Worm (Caenorhabditis elegans): Measurements from ENCODE around the gene F20G2.3.

The F20G2.3 gene

DNA sequence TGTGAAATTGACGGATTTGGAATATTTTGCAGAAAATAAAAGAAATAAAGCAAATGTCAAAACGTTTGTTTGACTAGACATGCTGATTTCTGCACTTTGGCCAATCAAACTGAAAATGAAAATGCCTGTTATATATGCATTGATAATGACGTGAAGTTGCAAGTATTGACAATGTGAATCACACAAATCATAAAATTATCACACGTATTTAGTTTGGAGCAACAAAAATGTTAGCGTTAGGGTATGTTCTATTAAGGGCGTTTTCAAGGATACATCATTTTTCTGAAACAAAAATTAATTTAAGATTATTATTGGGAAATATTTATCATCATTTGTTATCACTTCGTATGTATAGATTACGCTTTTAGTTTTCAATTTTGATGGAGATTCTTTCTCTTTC lies 16.5 kb downstream of the F20G2.3 start, which contains the start of gene cld-9:
TSS of gene cld-9 (minus strand) at position 81 of the 400 bp plus-strand sequence.
- TF ChIP-seq pat-9 (tag; optimal IDR thresholded peaks at IDR 0.05): no peak
- no peak for TF ChIP-seq ceh-30 (tag; optimal IDR thresholded peaks at IDR 0.05)
- TF ChIP-seq unc-3 (GFP tag; conservative IDR thresholded peaks at IDR 0.05): no peak
- TF ChIP-seq unc-3 (tag; optimal IDR thresholded peaks at IDR 0.05): no peak
- TF ChIP-seq sdc-2 (tag; optimal IDR thresholded peaks at IDR 0.05): no peak
- no peak for TF ChIP-seq ceh-2 (tag; optimal IDR thresholded peaks at IDR 0.05)
- TF ChIP-seq ztf-16 (tag; optimal IDR thresholded peaks at IDR 0.05): no peak
- TF ChIP-seq tbx-2 (tag; optimal IDR thresholded peaks at IDR 0.05): no peak
- TF ChIP-seq elt-4 (tag; optimal IDR thresholded peaks at IDR 0.05): no peak
- TF ChIP-seq che-1 (tag; optimal IDR thresholded peaks at IDR 0.05): no peak

DNA sequence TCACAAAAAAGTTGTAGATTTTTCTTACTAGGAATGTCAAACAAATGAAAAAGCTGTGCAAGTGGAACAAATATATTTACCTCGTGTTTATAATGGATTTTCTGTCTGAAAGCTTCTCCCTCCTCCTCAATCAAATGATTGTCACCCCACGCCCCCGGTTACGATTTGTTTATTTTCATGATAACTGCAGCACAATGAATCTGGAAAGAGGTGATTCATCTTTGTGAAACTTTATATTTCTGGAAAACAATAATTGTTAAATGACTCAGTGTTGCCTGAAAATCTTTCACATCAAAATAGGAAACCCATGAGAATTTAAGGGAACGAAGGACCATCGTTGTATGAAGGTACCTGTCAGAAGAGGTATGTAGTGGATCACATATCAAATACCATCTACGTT lies 19.6 kb downstream of the F20G2.3 start, which contains the start of gene F35E12.10:
TSS of gene F35E12.10 (minus strand) at position 101 of the 400 bp plus-strand sequence.
- no peak for TF ChIP-seq elt-4 (tag; optimal IDR thresholded peaks at IDR 0.05)

DNA sequence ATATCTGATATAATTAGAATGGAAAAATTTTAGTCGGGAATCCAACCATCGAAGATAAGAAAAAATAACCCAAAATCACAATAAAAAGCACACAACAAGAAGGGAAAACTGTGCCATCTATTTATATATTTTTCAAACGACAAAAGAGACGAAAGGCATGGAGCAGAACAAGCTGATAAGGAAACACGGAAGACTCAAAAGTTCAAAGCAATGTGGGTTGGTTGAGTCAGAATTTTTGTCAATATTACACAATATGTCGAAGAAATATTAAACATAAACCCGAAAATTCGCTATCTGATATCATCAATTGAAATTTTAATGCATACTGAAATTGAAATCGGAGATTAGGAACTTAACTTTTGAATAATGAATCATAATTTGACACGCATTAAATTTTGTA lies 23.4 kb downstream of the F20G2.3 start, which contains the start of gene F35E12.9:
TSS of gene F35E12.9 (minus strand) at position 227 of the 400 bp plus-strand sequence.
- peak; percentile 29 for TF ChIP-seq elt-2 (tag; optimal IDR thresholded peaks at IDR 0.05)
- no peak for TF ChIP-seq ceh-22 (tag; optimal IDR thresholded peaks at IDR 0.05)
- TF ChIP-seq unc-55 (GFP tag; optimal IDR thresholded peaks at IDR 0.05): no peak

DNA sequence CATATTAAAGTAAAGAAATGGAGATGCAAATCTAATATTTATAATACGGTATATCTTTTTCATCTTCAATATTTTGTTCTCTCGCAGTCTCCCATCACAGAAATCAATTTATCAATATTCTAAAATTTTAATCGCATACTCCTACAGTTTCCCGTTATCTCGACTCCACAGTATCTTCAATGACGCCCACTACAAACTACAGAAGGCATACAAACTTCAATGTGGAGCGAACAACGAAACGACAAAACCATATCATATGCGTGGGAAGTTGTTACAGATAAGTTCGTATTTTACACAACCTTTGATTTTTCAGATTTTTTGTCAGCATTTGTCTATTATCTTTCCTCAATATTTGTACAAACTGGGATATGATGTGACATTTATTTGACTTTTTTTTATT lies 28.4 kb downstream of the F20G2.3 start:
- TF ChIP-seq tbx-7 (tag; optimal IDR thresholded peaks at IDR 0.05): no peak
- TF ChIP-seq T23F11.4 (GFP tag; optimal IDR thresholded peaks at IDR 0.05): no peak
- no peak for TF ChIP-seq pax-1 (tag; optimal IDR thresholded peaks at IDR 0.05)
- no peak for TF ChIP-seq elt-2 (tag; optimal IDR thresholded peaks at IDR 0.05)
- no peak for TF ChIP-seq elt-4 (tag; optimal IDR thresholded peaks at IDR 0.05)
- no peak for TF ChIP-seq ceh-18 (tag; optimal IDR thresholded peaks at IDR 0.05)
- TF ChIP-seq unc-42 (tag; optimal IDR thresholded peaks at IDR 0.05): no peak
- no peak for TF ChIP-seq sdc-2 (tag; optimal IDR thresholded peaks at IDR 0.05)
- no peak for TF ChIP-seq npax-4 (tag; optimal IDR thresholded peaks at IDR 0.05)
- no peak for TF ChIP-seq ceh-30 (tag; optimal IDR thresholded peaks at IDR 0.05)
- no peak for TF ChIP-seq sox-2 (GFP tag; IDR thresholded peaks at IDR 0.05)

DNA sequence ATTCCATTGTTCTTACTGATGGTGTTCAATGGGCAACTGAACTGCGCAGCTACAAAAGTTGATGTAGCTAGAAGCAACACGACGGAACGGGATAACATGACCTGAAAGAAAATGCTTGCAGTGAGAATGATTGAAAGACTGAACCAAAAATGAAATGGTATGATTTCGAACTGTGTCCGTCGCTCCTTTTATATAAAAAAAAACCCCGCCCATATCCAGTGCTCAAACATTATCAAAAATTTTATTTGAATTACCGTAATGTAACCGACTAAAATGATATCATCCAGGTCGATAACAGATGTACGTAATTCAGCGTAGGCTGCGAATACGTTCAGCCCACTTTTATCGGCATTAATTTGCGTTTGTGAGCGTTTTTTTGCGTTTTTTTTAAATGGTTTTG lies 29.9 kb downstream of the F20G2.3 start, which contains the start of gene irg-5:
TSS of gene irg-5 (minus strand) at position 101 of the 400 bp plus-strand sequence.
- TF ChIP-seq ceh-19 (GFP tag; optimal IDR thresholded peaks at IDR 0.05) (no peak), pha-2 (tag; optimal IDR thresholded peaks at IDR 0.05) (no peak), zip-5 (tag; optimal IDR thresholded peaks at IDR 0.05) (no peak), ama-1 (optimal IDR thresholded peaks at IDR 0.05) (no peak), ceh-22 (tag; optimal IDR thresholded peaks at IDR 0.05) (no peak), eyg-1 (tag; optimal IDR thresholded peaks at IDR 0.05) (no peak), ceh-24 (tag; optimal IDR thresholded peaks at IDR 0.05) (no peak), ceh-45 (GFP tag; IDR thresholded peaks at IDR 0.05) (no peak), fax-1 (tag; optimal IDR thresholded peaks at IDR 0.05) (no peak), unc-55 (GFP tag; optimal IDR thresholded peaks at IDR 0.05) (no peak), ceh-31 (tag; optimal IDR thresholded peaks at IDR 0.05) (no peak), ceh-18 (tag; optimal IDR thresholded peaks at IDR 0.05) (no peak), F13H6.1 (tag; optimal IDR thresholded peaks at IDR 0.05) (no peak), hlh-30 (tag; optimal IDR thresholded peaks at IDR 0.05; ENCODE audit: insufficient read depth) (no peak)

DNA sequence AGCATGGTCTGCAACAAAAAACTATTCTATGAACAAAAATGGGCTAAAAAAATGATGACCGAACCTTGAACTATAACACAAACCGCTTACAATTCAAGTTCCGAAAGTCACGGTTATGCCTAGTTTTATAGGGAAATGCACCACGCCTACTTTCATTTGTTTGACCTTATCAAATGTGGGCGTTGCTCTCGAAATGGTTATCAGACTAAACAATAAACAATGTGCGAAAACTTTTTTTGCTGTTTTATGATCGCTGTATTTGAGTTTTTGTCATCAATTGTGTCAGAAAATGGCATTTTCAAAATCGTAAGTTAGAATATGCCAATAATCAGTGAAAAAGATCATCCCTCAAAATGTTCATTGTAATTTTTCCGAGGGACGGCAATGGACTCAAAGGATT lies 32.1 kb downstream of the F20G2.3 start, which contains the start of gene F35E12.6:
TSS of gene F35E12.6 (minus strand) at position 101 of the 400 bp plus-strand sequence.
- TF ChIP-seq sox-2 (GFP tag; IDR thresholded peaks at IDR 0.05) (no peak), dmd-4 (tag; optimal IDR thresholded peaks at IDR 0.05; ENCODE audit: borderline replicate concordance) (no peak), nhr-11 (tag; optimal IDR thresholded peaks at IDR 0.05) (no peak), unc-42 (tag; optimal IDR thresholded peaks at IDR 0.05) (no peak), pha-4 (tag; optimal IDR thresholded peaks at IDR 0.05) (no peak), tbx-2 (tag; optimal IDR thresholded peaks at IDR 0.05) (no peak), npax-4 (tag; optimal IDR thresholded peaks at IDR 0.05) (no peak), hlh-15 (tag; optimal IDR thresholded peaks at IDR 0.05) (no peak), K09A11.1 (tag; optimal IDR thresholded peaks at IDR 0.05; ENCODE audit: insufficient read depth) (no peak), syd-9 (tag; optimal IDR thresholded peaks at IDR 0.05) (no peak), zip-5 (tag; optimal IDR thresholded peaks at IDR 0.05) (no peak), nhr-232 (tag; optimal IDR thresholded peaks at IDR 0.05) (no peak), ztf-16 (tag; optimal IDR thresholded peaks at IDR 0.05) (no peak), elt-2 (tag; optimal IDR thresholded peaks at IDR 0.05) (no peak), C38D4.7 (GFP tag; optimal IDR thresholded peaks at IDR 0.05) (no peak)
